Worm (Caenorhabditis elegans): ENCODE results near the gene Y5H2A.4.
"Not testable (repeated sequence)": the region's sequence is repeated elsewhere in the genome, so short reads cannot be mapped to it uniquely, and the experiment has no call there.

Gene Y5H2A.4

DNA sequence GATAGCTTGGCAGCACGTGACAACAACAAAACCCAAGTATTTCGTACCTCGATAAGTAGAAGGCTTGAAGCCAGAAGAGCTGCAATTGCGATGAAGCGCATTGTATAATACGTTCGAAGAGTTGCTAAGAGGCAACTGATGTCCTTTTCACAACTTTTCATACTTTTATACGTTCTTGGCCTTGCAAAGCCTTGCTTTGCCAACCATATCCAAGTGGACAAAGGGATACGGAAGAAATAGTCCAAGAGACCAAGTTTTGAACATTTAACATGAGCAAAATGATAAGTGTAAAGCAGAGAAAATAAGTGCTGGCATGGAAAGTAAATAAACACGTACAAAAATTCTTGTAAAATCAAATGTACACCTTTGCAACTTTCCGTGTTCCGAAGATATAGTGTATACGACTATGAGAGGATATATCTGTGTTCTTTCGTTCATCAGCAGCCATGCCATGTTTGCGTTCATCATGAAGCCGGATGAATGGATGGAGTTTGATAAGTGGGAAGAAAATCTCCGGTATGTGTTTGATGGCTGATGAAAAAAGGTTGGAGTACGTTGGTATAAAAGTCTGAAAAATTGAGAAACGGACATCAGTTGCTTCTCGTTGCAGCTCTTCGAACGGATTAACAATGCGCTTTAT is at the start of gene Y5H2A.4, which contains the start of gene abu-4:
TSS of gene Y5H2A.4 (minus strand) at position 101 of the 640 bp plus-strand sequence.
TSS of gene abu-4 (plus strand) at position 590 of the 640 bp plus-strand sequence.
- TF ChIP-seq rcor-1 (GFP tag; IDR thresholded peaks at IDR 0.05) (no peak), hmg-20 (GFP tag; IDR thresholded peaks at IDR 0.05) (no peak)

DNA sequence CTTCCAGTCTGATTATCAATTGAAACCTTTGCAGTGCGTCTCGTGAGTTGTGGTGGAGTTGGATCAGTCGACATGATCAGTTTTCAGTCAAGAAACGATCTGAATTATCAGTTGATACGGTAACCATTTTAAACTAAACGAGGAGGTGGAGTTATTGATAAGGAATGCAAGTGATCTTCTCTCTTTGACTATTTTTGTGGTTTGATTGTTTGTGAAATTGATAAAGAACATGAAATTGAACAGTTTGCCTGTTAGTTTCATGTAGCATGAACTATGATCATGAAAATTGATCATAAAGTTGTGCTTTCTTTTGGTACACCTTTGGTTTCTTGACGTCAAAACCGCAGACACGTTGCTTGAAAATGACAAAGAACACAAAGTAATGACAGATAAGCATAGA is 48.3 kb upstream of the Y5H2A.4 start, which contains the start of gene pud-1.2:
TSS of gene pud-1.2 (minus strand) at position 101 of the 400 bp plus-strand sequence.
- TF ChIP-seq repo-1 (tag; optimal IDR thresholded peaks at IDR 0.05); lir-1 (GFP tag; conservative IDR thresholded peaks at IDR 0.05); K11D2.4 (GFP tag; IDR thresholded peaks at IDR 0.05): not testable (repeated sequence)

DNA sequence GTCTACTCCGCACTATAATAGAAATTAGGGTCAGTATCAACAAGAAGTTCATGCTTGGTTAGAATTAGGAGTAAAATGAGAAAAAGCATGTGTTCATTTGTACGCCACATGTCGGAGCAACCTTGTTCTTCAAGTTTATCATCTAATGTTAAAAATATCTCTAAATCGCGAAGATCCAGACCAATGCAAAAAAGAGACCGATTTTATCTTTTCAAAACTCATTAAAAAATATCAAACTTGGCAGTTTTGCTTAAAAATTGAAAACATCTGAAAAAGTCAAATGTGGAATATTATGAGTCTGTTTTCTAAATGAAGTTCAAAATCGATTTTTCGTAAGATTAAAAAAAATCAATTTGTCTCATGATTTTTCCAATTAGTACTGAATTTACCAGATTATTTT is 46.8 kb upstream of the Y5H2A.4 start, which contains the start of gene Y19D10B.6:
TSS of gene Y19D10B.6 (minus strand) at position 101 of the 400 bp plus-strand sequence.
- TF ChIP-seq F55B11.4 (tag; optimal IDR thresholded peaks at IDR 0.05; ENCODE audit: borderline replicate concordance, insufficient read depth); nhr-120 (GFP tag; IDR thresholded peaks at IDR 0.05); B0019.2 (GFP tag; conservative IDR thresholded peaks at IDR 0.05): not testable (repeated sequence)

DNA sequence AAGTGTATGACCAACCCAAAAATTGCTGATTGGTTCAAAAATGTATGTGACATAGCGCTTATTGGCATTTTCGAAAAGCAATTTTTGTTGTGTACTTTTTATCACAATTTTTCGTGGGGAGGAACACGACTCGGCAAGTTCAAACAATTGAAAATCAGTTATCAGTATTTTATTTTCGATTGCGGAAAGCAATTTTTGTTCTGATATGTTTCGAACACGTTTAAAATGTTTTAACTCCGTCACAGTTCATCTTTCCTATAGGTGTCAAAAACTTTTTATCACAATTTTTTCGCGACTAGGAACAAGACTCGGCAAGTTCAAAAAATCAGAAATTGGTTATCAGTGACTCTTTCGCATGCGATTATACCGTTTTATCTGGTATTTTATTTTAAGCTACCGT is 34.1 kb upstream of the Y5H2A.4 start:
- TF ChIP-seq tbp1 (GFP tag; optimal IDR thresholded peaks at IDR 0.05): peak; percentile 43
- no peak for TF ChIP-seq gei-17 (GFP tag; optimal IDR thresholded peaks at IDR 0.05)
- peak; percentile 73 for TF ChIP-seq dox-1 (GFP tag; IDR thresholded peaks at IDR 0.05)
- TF ChIP-seq ztf-26 (tag; optimal IDR thresholded peaks at IDR 0.05): no peak
- TF ChIP-seq ztf-22 (GFP tag; optimal IDR thresholded peaks at IDR 0.05): peak; percentile 65
- peak; percentile 10 for TF ChIP-seq unc-62 (GFP tag; optimal IDR thresholded peaks at IDR 0.05)
- TF ChIP-seq let-607 (tag; optimal IDR thresholded peaks at IDR 0.05): peak; percentile 70 to 82
- peak; percentile 31 for TF ChIP-seq tlf-1 (GFP tag; optimal IDR thresholded peaks at IDR 0.05)
- TF ChIP-seq dpff-1 (tag; optimal IDR thresholded peaks at IDR 0.05): no peak
- TF ChIP-seq xnd-1 (tag; optimal IDR thresholded peaks at IDR 0.05): no peak
- no peak for TF ChIP-seq dpl-1 (GFP tag; optimal IDR thresholded peaks at IDR 0.05)
- peak; percentile 72 for TF ChIP-seq nfyb-1 (GFP tag; IDR thresholded peaks at IDR 0.05)
- TF ChIP-seq madf-10 (tag; optimal IDR thresholded peaks at IDR 0.05): peak; percentile 41
- peak; percentile 41 for TF ChIP-seq ets-4 (GFP tag; optimal IDR thresholded peaks at IDR 0.05)
- TF ChIP-seq egl-44 (GFP tag; IDR thresholded peaks at IDR 0.05): 0 out of 2 replicates have a peak, but pooled peaks have one; percentile 36
- TF ChIP-seq nhr-90 (tag; optimal IDR thresholded peaks at IDR 0.05): peak; percentile 57
- TF ChIP-seq lin-35 (GFP tag; optimal IDR thresholded peaks at IDR 0.05): no peak
- peak; percentile 99 for TF ChIP-seq nhr-80 (tag; optimal IDR thresholded peaks at IDR 0.05)
- TF ChIP-seq atf-7 (tag; optimal IDR thresholded peaks at IDR 0.05): peak; percentile 82
- no peak for TF ChIP-seq bed-1 (GFP tag; IDR thresholded peaks at IDR 0.05)

DNA sequence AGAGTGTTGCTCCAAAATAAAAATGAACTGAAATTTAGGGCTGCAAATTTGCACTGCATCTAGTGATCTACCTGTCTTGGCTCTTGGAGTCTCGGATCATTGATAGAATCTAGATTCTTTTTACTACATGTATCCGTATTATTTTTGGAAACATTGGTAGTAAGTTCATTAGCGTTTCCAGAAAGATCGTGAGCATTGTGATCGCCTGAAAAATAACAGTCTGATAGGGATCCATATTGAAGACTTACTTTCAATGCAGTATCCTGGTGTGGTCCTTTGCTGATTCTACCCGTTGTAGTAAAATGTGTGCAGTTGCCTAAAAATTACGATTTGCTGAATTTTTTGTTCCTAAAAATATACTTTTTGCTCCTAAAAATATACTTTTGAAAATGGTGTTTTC is 32.2 kb upstream of the Y5H2A.4 start:
- no peak for TF ChIP-seq madf-6 (GFP tag; IDR thresholded peaks at IDR 0.05)
- no peak for TF ChIP-seq F57C9.4 (tag; optimal IDR thresholded peaks at IDR 0.05)
- no peak for TF ChIP-seq ZK185.1 (tag; optimal IDR thresholded peaks at IDR 0.05; ENCODE audit: poor library complexity, severe bottlenecking)
- TF ChIP-seq tbx-9 (tag; optimal IDR thresholded peaks at IDR 0.05; ENCODE audit: borderline replicate concordance): no peak
- TF ChIP-seq dox-1 (GFP tag; IDR thresholded peaks at IDR 0.05): no peak
- TF ChIP-seq hmg-1.2 (GFP tag; IDR thresholded peaks at IDR 0.05): no peak
- no peak for TF ChIP-seq F39B2.1 (GFP tag; IDR thresholded peaks at IDR 0.05)
- TF ChIP-seq tbp1 (GFP tag; optimal IDR thresholded peaks at IDR 0.05): no peak
- TF ChIP-seq madf-10 (tag; optimal IDR thresholded peaks at IDR 0.05): no peak
- TF ChIP-seq hmg-20 (GFP tag; IDR thresholded peaks at IDR 0.05): no peak
- TF ChIP-seq ztf-26 (tag; optimal IDR thresholded peaks at IDR 0.05): no peak
- no peak for TF ChIP-seq F52B5.7 (tag; optimal IDR thresholded peaks at IDR 0.05)
- TF ChIP-seq repo-1 (tag; optimal IDR thresholded peaks at IDR 0.05): no peak
- TF ChIP-seq nhr-179 (tag; optimal IDR thresholded peaks at IDR 0.05): no peak
- TF ChIP-seq nhr-80 (tag; optimal IDR thresholded peaks at IDR 0.05): no peak
- no peak for TF ChIP-seq ztf-22 (GFP tag; optimal IDR thresholded peaks at IDR 0.05)
